Worm (Caenorhabditis elegans): ENCODE results near the gene dli-1.

dli-1 gene

ce11 chrIV:13127720-13128119 is 29.1 kb upstream of the dli-1 start:
- TF ChIP-seq pha-4 (GFP tag; IDR thresholded peaks at IDR 0.05) (0 out of 2 replicates have a peak, but pooled peaks have one; percentile 21), pha-4 (tag; optimal IDR thresholded peaks at IDR 0.05) (no peak), snpc-4 (tag; optimal IDR thresholded peaks at IDR 0.05) (no peak), egl-43 (GFP tag; IDR thresholded peaks at IDR 0.05) (0 out of 2 replicates have a peak, but pooled peaks have one; percentile 33), aly-2 (tag; optimal IDR thresholded peaks at IDR 0.05) (no peak)

- TF ChIP-seq aha-1 (tag) (no peak), hlh-11 (tag; optimal IDR thresholded peaks at IDR 0.05) (peak; percentile 2), nhr-11 (tag; optimal IDR thresholded peaks at IDR 0.05) (peak; percentile 10), nhr-6 (tag; optimal IDR thresholded peaks at IDR 0.05) (no peak), nhr-237 (tag; optimal IDR thresholded peaks at IDR 0.05) (no peak), skn-1 (tag; optimal IDR thresholded peaks at IDR 0.05) (no peak), ztf-11 (tag; optimal IDR thresholded peaks at IDR 0.05) (no peak), nhr-102 (tag; optimal IDR thresholded peaks at IDR 0.05) (no peak), lin-13 (GFP tag; optimal IDR thresholded peaks at IDR 0.05) (no peak), Y48G9A.11 (GFP tag; IDR thresholded peaks at IDR 0.05) (no peak), pqm-1 (tag; optimal IDR thresholded peaks at IDR 0.05) (no peak), dmd-9 (GFP tag; IDR thresholded peaks at IDR 0.05) (no peak), saeg-2 (GFP tag; IDR thresholded peaks at IDR 0.05) (no peak)
Measured at ce11 chrIV:13125999-13126398, 27.4 kb upstream of the dli-1 start.

DNA sequence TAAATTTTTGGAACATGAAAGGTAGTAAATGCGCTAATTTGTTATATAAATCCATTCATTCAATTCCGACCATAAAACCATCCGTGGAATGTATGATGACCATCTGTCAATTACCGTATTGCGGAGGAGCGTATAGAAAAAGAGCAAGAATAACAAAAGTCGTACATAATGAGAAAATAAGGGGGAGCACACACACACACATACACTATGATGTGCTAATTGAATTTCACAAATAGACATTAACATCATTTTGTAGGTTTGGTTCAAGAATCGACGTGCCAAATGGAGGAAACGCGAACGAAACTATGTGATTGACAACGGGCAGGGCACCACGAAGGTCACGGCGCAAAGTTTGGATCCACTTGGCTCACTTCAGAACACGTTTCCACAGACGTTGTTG is 22.8 kb upstream of the dli-1 start:
- TF ChIP-seq F10B5.3 (tag; optimal IDR thresholded peaks at IDR 0.05): no peak
- no peak for TF ChIP-seq attf-4 (tag; optimal IDR thresholded peaks at IDR 0.05)
- TF ChIP-seq zip-2 (tag; optimal IDR thresholded peaks at IDR 0.05): no peak
- TF ChIP-seq snpc-4 (tag; optimal IDR thresholded peaks at IDR 0.05): no peak
- TF ChIP-seq nhr-28 (tag; optimal IDR thresholded peaks at IDR 0.05): no peak

ce11 chrIV:13118794-13119193 is 20.2 kb upstream of the dli-1 start, which contains the start of gene unc-30:
Gene unc-30, plus strand, starts transcription at chrIV:13118977.
- TF ChIP-seq aly-2 (tag; optimal IDR thresholded peaks at IDR 0.05): no peak
- no peak for TF ChIP-seq ceh-82 (tag; optimal IDR thresholded peaks at IDR 0.05)
- TF ChIP-seq mep-1 (tag; optimal IDR thresholded peaks at IDR 0.05): no peak
- peak in 1 of 2 experiments; percentile 49 for TF ChIP-seq unc-62 (GFP tag; optimal IDR thresholded peaks at IDR 0.05 in 1 of 2)
- TF ChIP-seq unc-62 (tag; optimal IDR thresholded peaks at IDR 0.05): no peak
- TF ChIP-seq lsy-2 (tag; optimal IDR thresholded peaks at IDR 0.05): peak in 1 of 2 experiments; percentile 6
- no peak for TF ChIP-seq nhr-41 (GFP tag; IDR thresholded peaks at IDR 0.05)

DNA sequence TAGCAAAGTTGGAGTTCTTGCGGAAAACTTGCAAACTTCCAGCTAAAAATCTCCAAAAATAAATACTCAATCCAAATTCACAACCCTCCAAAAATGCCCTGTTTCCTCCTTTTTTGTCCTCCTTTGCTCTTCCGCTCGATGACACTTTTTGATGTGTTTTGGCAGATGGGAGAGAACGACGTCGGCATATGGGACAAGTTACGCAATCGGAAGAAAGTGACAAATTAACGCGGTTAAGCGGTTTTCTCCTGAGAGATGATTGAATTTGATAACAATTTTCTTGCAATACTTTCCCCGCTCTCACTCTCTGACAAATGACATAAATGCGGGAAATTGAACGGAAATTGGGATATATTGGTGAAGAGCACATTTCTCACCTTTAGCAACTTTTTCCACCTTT is 18.1 kb upstream of the dli-1 start:
- TF ChIP-seq lin-13 (GFP tag; optimal IDR thresholded peaks at IDR 0.05) (no peak), snpc-4 (tag; optimal IDR thresholded peaks at IDR 0.05) (no peak), mep-1 (tag; optimal IDR thresholded peaks at IDR 0.05) (no peak), spr-3 (GFP tag; optimal IDR thresholded peaks at IDR 0.05) (no peak)

- TF ChIP-seq hlh-30 (tag; optimal IDR thresholded peaks at IDR 0.05; ENCODE audit: insufficient read depth) (no peak), nhr-6 (tag; optimal IDR thresholded peaks at IDR 0.05) (no peak), nhr-25 (tag; optimal IDR thresholded peaks at IDR 0.05; ENCODE audit: borderline replicate concordance, insufficient read depth) (no peak), snpc-1.2 (GFP tag; IDR thresholded peaks at IDR 0.05) (no peak), skn-1 (tag; optimal IDR thresholded peaks at IDR 0.05) (no peak), ceh-44 (GFP tag; IDR thresholded peaks at IDR 0.05) (no peak), ZK546.5 (tag; optimal IDR thresholded peaks at IDR 0.05) (no peak), vab-7 (GFP tag; IDR thresholded peaks at IDR 0.05) (no peak), fkh-10 (GFP tag; optimal IDR thresholded peaks at IDR 0.05) (no peak), F37D6.2 (tag; optimal IDR thresholded peaks at IDR 0.05) (no peak), fos-1 (tag; optimal IDR thresholded peaks at IDR 0.05) (no peak), unc-130 (GFP tag; optimal IDR thresholded peaks at IDR 0.05) (no peak), zfp-3 (GFP tag; conservative IDR thresholded peaks at IDR 0.05) (no peak), ces-1 (GFP tag; optimal IDR thresholded peaks at IDR 0.05) (no peak)
Measured at ce11 chrIV:13112982-13113381, 14.4 kb upstream of the dli-1 start, which contains the start of gene best-2. Gene best-2, minus strand, starts transcription at chrIV:13113082.

Data from whole organism, L4 larva.